Fruit fly (Drosophila melanogaster): Measurements from ENCODE around the gene scrib.

dm6 chr3R:26553344-26553743 is 17.2 kb downstream of the scrib start:
- no peak for TF ChIP-seq CTCF (optimal IDR thresholded peaks at IDR 0.05)
- no peak for TF ChIP-seq CG8478 (optimal IDR thresholded peaks at IDR 0.05)
